Fruit fly (Drosophila melanogaster) whole organism, embryonic: ENCODE data around the gene Obp19b.
A peak's percentile ranks its signal among the peaks of the same experiment; 100 is the strongest.

Source experiments
- ATbp ChIP-seq: fragments of 200-800 bp; sonication (Bioruptor generic); optimal IDR thresholded peaks from 2 replicates; lab custom pipeline; 2017; ENCODE audit warnings: missing biosample characterization, mild to moderate bottlenecking, missing genetic modification characterization, missing genetic modification reagents
- CG10321 ChIP-seq: fragments of 200-800 bp; sonication (Bioruptor generic); IDR thresholded peaks from 2 replicates; pipeline ENCODE4 v1.3.6; 2022; ENCODE audit warnings: missing biosample characterization, missing genetic modification characterization
- CG10654 ChIP-seq: fragments of 200-800 bp; sonication (Bioruptor generic); optimal IDR thresholded peaks from 2 replicates; lab custom pipeline; 2016; ENCODE audit warnings: missing biosample characterization, missing genetic modification characterization
- CG11085 ChIP-seq: fragments of 200-800 bp; sonication (Bioruptor generic); IDR thresholded peaks from 2 replicates; pipeline ENCODE4 v1.3.6; 2022; ENCODE audit warnings: missing biosample characterization, missing genetic modification characterization
- CG11398 ChIP-seq: fragments of 200-800 bp; sonication (Bioruptor generic); optimal IDR thresholded peaks from 2 replicates; lab custom pipeline; 2016; ENCODE audit warnings: missing biosample characterization, missing genetic modification characterization
- CG12155 ChIP-seq: fragments of 200-800 bp; sonication (Bioruptor generic); optimal IDR thresholded peaks from 3 replicates; lab custom pipeline; 2016; ENCODE audit warnings: missing biosample characterization, missing genetic modification characterization
- CG13296 ChIP-seq: fragments of 200-800 bp; sonication (Bioruptor generic); optimal IDR thresholded peaks from 3 replicates; lab custom pipeline; 2018; ENCODE audit warnings: missing biosample characterization, mild to moderate bottlenecking, missing genetic modification characterization
- CG13624 ChIP-seq: fragments of 200-800 bp; sonication (Bioruptor generic); optimal IDR thresholded peaks from 2 replicates; lab custom pipeline; 2016; ENCODE audit warnings: missing biosample characterization, missing genetic modification characterization
- CG13894 ChIP-seq: fragments of 200-800 bp; sonication (Bioruptor generic); optimal IDR thresholded peaks from 3 replicates; lab custom pipeline; 2018; ENCODE audit warnings: missing biosample characterization, mild to moderate bottlenecking, missing genetic modification characterization, moderate library complexity
- CG14050 ChIP-seq: fragments of 200-800 bp; sonication (Bioruptor generic); IDR thresholded peaks from 3 replicates; pipeline ENCODE4 v1.3.6; 2022; ENCODE audit warnings: missing biosample characterization, missing genetic modification characterization
- CG15696 ChIP-seq: fragments of 200-800 bp; sonication (Bioruptor generic); optimal IDR thresholded peaks from 2 replicates; lab custom pipeline; 2019; ENCODE audit warnings: missing biosample characterization, mild to moderate bottlenecking, missing genetic modification characterization, moderate library complexity
- CG16815 ChIP-seq: fragments of 200-800 bp; sonication (Bioruptor generic); optimal IDR thresholded peaks from 3 replicates; lab custom pipeline; 2017; ENCODE audit warnings: missing biosample characterization, mild to moderate bottlenecking, missing genetic modification characterization
- CG17361 ChIP-seq: fragments of 200-800 bp; sonication (Bioruptor generic); IDR thresholded peaks from 3 replicates; pipeline ENCODE4 v1.3.6; 2022; ENCODE audit warnings: missing biosample characterization, missing genetic modification characterization
- CG30020 ChIP-seq: fragments of 200-800 bp; optimal IDR thresholded peaks from 2 replicates; lab custom pipeline; 2019; ENCODE audit warnings: missing biosample characterization, mild to moderate bottlenecking, missing genetic modification characterization, moderate library complexity
- CG31224 ChIP-seq: fragments of 200-800 bp; sonication (Bioruptor generic); IDR thresholded peaks from 2 replicates; pipeline ENCODE4 v1.3.6; 2022; ENCODE audit warnings: missing biosample characterization, missing genetic modification characterization
- CG31388 ChIP-seq: fragments of 200-800 bp; sonication (Bioruptor generic); optimal IDR thresholded peaks from 2 replicates; lab custom pipeline; 2016; ENCODE audit warnings: missing biosample characterization, missing genetic modification characterization
- CG3163 ChIP-seq: fragments of 200-800 bp; sonication (Bioruptor generic); optimal IDR thresholded peaks from 3 replicates; lab custom pipeline; 2016; ENCODE audit warnings: missing biosample characterization, missing genetic modification characterization
- CG6689 ChIP-seq: fragments of 200-800 bp; sonication (Bioruptor generic); IDR thresholded peaks from 2 replicates; pipeline ENCODE4 v1.3.6; 2022; ENCODE audit warnings: missing biosample characterization, missing genetic modification characterization
- CG8388 ChIP-seq: fragments of 200-800 bp; sonication (Bioruptor generic); optimal IDR thresholded peaks from 2 replicates; lab custom pipeline; 2019; ENCODE audit warnings: missing biosample characterization, mild to moderate bottlenecking, missing genetic modification characterization, moderate library complexity
- Camta ChIP-seq: fragments of 200-800 bp; sonication (Bioruptor generic); optimal IDR thresholded peaks from 2 replicates; lab custom pipeline; 2016; ENCODE audit warnings: missing biosample characterization, missing genetic modification characterization
- D19A ChIP-seq: fragments of 200-800 bp; optimal IDR thresholded peaks from 3 replicates; lab custom pipeline; 2019; ENCODE audit warnings: missing biosample characterization, mild to moderate bottlenecking, missing genetic modification characterization, moderate library complexity
- Dek ChIP-seq: fragments of 200-800 bp; sonication (Bioruptor generic); optimal IDR thresholded peaks from 3 replicates; lab custom pipeline; 2019; ENCODE audit warnings: missing biosample characterization, mild to moderate bottlenecking, missing genetic modification characterization, moderate library complexity
- Dref ChIP-seq: fragments of 200-800 bp; sonication (Bioruptor generic); IDR thresholded peaks from 2 replicates; pipeline ENCODE4 v1.3.6; 2022; ENCODE audit warnings: missing biosample characterization, missing genetic modification characterization
- Ets97D ChIP-seq: fragments of 200-800 bp; sonication (Bioruptor generic); optimal IDR thresholded peaks from 3 replicates; lab custom pipeline; 2016; ENCODE audit warnings: missing biosample characterization, missing genetic modification characterization
- Fer3 ChIP-seq: fragments of 200-800 bp; sonication (Bioruptor generic); optimal IDR thresholded peaks from 2 replicates; lab custom pipeline; 2018; ENCODE audit warnings: missing biosample characterization, mild to moderate bottlenecking, missing genetic modification characterization, moderate library complexity
- GATAe ChIP-seq: fragments of 200-800 bp; sonication (Bioruptor generic); conservative IDR thresholded peaks from 2 replicates; pipeline ENCODE4 v1.3.6; 2022; ENCODE audit warnings: missing biosample characterization, missing genetic modification characterization
- HLH3B ChIP-seq: fragments of 200-800 bp; sonication (Bioruptor generic); IDR thresholded peaks from 2 replicates; pipeline ENCODE4 v1.3.6; 2022; ENCODE audit warnings: missing biosample characterization, missing genetic modification characterization
- NC2β ChIP-seq: fragments of 200-800 bp; sonication (Bioruptor generic); optimal IDR thresholded peaks from 2 replicates; lab custom pipeline; 2016; ENCODE audit warnings: missing biosample characterization, missing genetic modification characterization
- NfI ChIP-seq: fragments of 200-800 bp; sonication (Bioruptor generic); optimal IDR thresholded peaks from 3 replicates; lab custom pipeline; 2018; ENCODE audit warnings: missing biosample characterization, mild to moderate bottlenecking, missing genetic modification characterization, moderate library complexity
- Sry-δ ChIP-seq: fragments of 200-800 bp; sonication (Bioruptor generic); optimal IDR thresholded peaks from 2 replicates; lab custom pipeline; 2016; ENCODE audit warnings: missing biosample characterization, missing genetic modification characterization
- Vsx1 ChIP-seq: fragments of 200-800 bp; sonication (Bioruptor generic); optimal IDR thresholded peaks from 2 replicates; lab custom pipeline; 2017; ENCODE audit warnings: missing biosample characterization, mild to moderate bottlenecking, missing genetic modification characterization, missing genetic modification reagents
- amos ChIP-seq: fragments of 200-800 bp; sonication (Bioruptor generic); IDR thresholded peaks from 2 replicates; pipeline ENCODE4 v1.3.6; 2022; ENCODE audit warnings: missing biosample characterization, missing genetic modification characterization; ENCODE audit not compliant: partially characterized antibody
- ase ChIP-seq: fragments of 200-800 bp; sonication (Bioruptor generic); IDR thresholded peaks from 3 replicates; pipeline ENCODE4 v1.3.6; 2022; ENCODE audit warnings: missing biosample characterization, missing genetic modification characterization
- chn ChIP-seq: fragments of 200-800 bp; sonication (Bioruptor generic); optimal IDR thresholded peaks from 2 replicates; lab custom pipeline; 2016; ENCODE audit warnings: missing biosample characterization, missing genetic modification characterization
- dan ChIP-seq: fragments of 200-800 bp; sonication (Bioruptor generic); IDR thresholded peaks from 2 replicates; pipeline ENCODE4 v1.3.6; 2022; ENCODE audit warnings: missing biosample characterization, missing genetic modification characterization
- danr ChIP-seq: fragments of 200-800 bp; sonication (Bioruptor generic); IDR thresholded peaks from 2 replicates; pipeline ENCODE4 v1.3.6; 2022; ENCODE audit warnings: missing biosample characterization, missing genetic modification characterization
- disco-r ChIP-seq: fragments of 200-800 bp; sonication (Bioruptor generic); optimal IDR thresholded peaks from 2 replicates; lab custom pipeline; 2016; ENCODE audit warnings: missing biosample characterization, missing genetic modification characterization
- ftz-f1 ChIP-seq: fragments of 200-800 bp; sonication (Bioruptor generic); optimal IDR thresholded peaks from 2 replicates; lab custom pipeline; 2016; ENCODE audit warnings: missing biosample characterization, missing genetic modification characterization
- lmd ChIP-seq: fragments of 200-800 bp; sonication (Bioruptor generic); IDR thresholded peaks from 2 replicates; pipeline ENCODE4 v1.3.6; 2022; ENCODE audit warnings: missing biosample characterization, missing genetic modification characterization
- mam ChIP-seq: fragments of 200-800 bp; sonication (Bioruptor generic); optimal IDR thresholded peaks from 3 replicates; lab custom pipeline; 2016; ENCODE audit warnings: missing biosample characterization, missing genetic modification characterization
- pzg ChIP-seq: fragments of 200-800 bp; sonication (Bioruptor generic); optimal IDR thresholded peaks from 3 replicates; lab custom pipeline; 2018; ENCODE audit warnings: missing biosample characterization, mild to moderate bottlenecking, missing genetic modification characterization, moderate library complexity
- row ChIP-seq: fragments of 200-800 bp; sonication (Bioruptor generic); IDR thresholded peaks from 3 replicates; pipeline ENCODE4 v1.3.6; 2022; ENCODE audit warnings: missing biosample characterization, missing genetic modification characterization
- sd ChIP-seq: fragments of 200-800 bp; sonication (Bioruptor generic); optimal IDR thresholded peaks from 3 replicates; lab custom pipeline; 2018; ENCODE audit warnings: missing biosample characterization, mild to moderate bottlenecking, missing genetic modification characterization, moderate library complexity
- sim ChIP-seq: fragments of 200-800 bp; sonication (Bioruptor generic); IDR thresholded peaks from 2 replicates; pipeline ENCODE4 v1.3.6; 2022; ENCODE audit warnings: missing biosample characterization, missing genetic modification characterization
- sima ChIP-seq: fragments of 200-800 bp; sonication (Bioruptor generic); optimal IDR thresholded peaks from 2 replicates; lab custom pipeline; 2016; ENCODE audit warnings: missing biosample characterization, missing genetic modification characterization
- sr ChIP-seq: fragments of 200-800 bp; sonication (Bioruptor generic); IDR thresholded peaks from 3 replicates; pipeline ENCODE4 v1.3.6; 2022; ENCODE audit warnings: missing biosample characterization, missing genetic modification characterization
- stwl ChIP-seq: fragments of 200-800 bp; sonication (Bioruptor generic); optimal IDR thresholded peaks from 3 replicates; lab custom pipeline; 2018; ENCODE audit warnings: missing biosample characterization, mild to moderate bottlenecking, missing genetic modification characterization, moderate library complexity
- tio ChIP-seq: fragments of 200-800 bp; sonication (Bioruptor generic); optimal IDR thresholded peaks from 2 replicates; lab custom pipeline; 2017; ENCODE audit warnings: missing biosample characterization, missing genetic modification characterization, inconsistent platforms
- trem ChIP-seq: fragments of 200-800 bp; optimal IDR thresholded peaks from 3 replicates; lab custom pipeline; 2019; ENCODE audit warnings: missing biosample characterization, mild to moderate bottlenecking, missing genetic modification characterization, moderate library complexity
- usp ChIP-seq: fragments of >200 bp; optimal IDR thresholded peaks from 2 replicates; lab custom pipeline; 2017; ENCODE audit warnings: missing biosample characterization, missing genetic modification characterization
- yki ChIP-seq: fragments of >200 bp; optimal IDR thresholded peaks from 3 replicates; lab custom pipeline; 2018

Obp19b gene

DNA sequence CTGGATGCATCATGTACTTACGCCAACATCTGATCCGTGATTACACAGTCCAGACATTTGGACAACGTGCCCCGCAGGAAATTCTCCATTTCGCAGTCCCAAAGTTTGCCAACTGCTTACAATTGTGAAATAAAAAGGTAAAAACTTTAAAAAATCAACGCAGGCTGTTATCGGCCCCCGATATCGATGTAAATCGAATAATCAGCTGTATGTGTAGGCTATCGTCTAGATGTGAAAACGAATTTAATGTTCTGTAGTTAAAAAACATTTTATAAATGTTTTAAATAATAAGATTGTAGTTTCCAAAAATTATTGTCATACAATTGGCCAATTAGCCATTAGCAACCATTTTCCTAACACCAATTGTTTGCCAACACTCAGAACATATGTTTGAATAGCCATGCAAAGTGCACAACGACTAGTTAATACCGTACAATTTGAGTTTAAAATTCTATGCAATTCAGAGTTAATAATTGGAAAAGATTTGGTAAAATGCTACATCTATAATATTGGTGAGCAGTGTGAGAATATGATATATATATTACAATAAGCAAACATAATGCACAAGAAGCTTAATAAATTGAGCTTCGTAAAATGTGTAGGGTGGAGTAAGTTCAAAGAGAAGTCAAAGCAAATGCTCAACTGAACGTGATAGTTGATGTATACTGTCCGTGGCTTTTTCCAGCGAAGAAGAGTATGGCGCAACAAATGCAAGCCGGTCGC is 13.1 kb downstream of the Obp19b start, which contains the start of the genes CG11710 and mal (continued):
- TF ChIP-seq mam (GFP tag; lab: Kevin White, UChicago) (peak; percentile 74), CG16815 (no peak), Ets97D (peak; percentile 44), chn (peak; percentile 61), disco-r (no peak), ftz-f1 (GFP tag; lab: Kevin White, UChicago) (no peak), sima (no peak), lmd (GFP tag; lab: Robert Waterston, UW) (peak; percentile 86), CG8388 (GFP tag; lab: Kevin White, UChicago) (peak; percentile 52), sr (GFP tag; lab: Robert Waterston, UW) (no peak), CG13624 (peak; percentile 88), CG12155 (GFP tag; lab: Kevin White, UChicago) (peak; percentile 67), CG31388 (GFP tag; lab: Kevin White, UChicago) (peak; percentile 52), amos (GFP tag; lab: Robert Waterston, UW) (no peak; the same call in 1 of the 2 replicates), ATbp (no peak), tio (GFP tag; lab: Kevin White, UChicago) (no peak), Vsx1 (no peak), sd (tag; lab: Kevin White, UChicago) (no peak), HLH3B (GFP tag; lab: Robert Waterston, UW) (peak; percentile 77), pzg (GFP tag; lab: Kevin White, UChicago) (peak; percentile 22), CG3163 (GFP tag; lab: Kevin White, UChicago) (peak; percentile 8), CG11398 (peak; percentile 38), Dref (GFP tag; lab: Robert Waterston, UW) (peak; percentile 61), usp (GFP tag; lab: Kevin White, UChicago) (no peak), CG30020 (tag; lab: Kevin White, UChicago) (peak; percentile 47), Camta (GFP tag; lab: Kevin White, UChicago) (peak; percentile 67), CG11085 (GFP tag; lab: Robert Waterston, UW) (peak; percentile 57; the same call in 1 of the 2 replicates), sim (GFP tag; lab: Robert Waterston, UW) (no peak), stwl (tag; lab: Kevin White, UChicago) (peak; percentile 21), Sry-δ (peak; percentile 36), CG10654 (GFP tag; lab: Kevin White, UChicago) (peak; percentile 72), row (peak; percentile 95), danr (peak; percentile 44; the same call in 1 of the 2 replicates), CG13894 (tag; lab: Kevin White, UChicago) (peak; percentile 83), Fer3 (tag; lab: Kevin White, UChicago) (peak; percentile 84), CG14050 (GFP tag; lab: Robert Waterston, UW) (peak; percentile 54; the same call in 2 of the 3 replicates), trem (peak; percentile 60), CG17361 (GFP tag; lab: Robert Waterston, UW) (peak; percentile 93), D19A (tag; lab: Kevin White, UChicago) (peak; percentile 99), CG15696 (tag; lab: Kevin White, UChicago) (peak; percentile 68), ase (GFP tag; lab: Robert Waterston, UW) (no peak), NC2β (GFP tag; lab: Kevin White, UChicago) (peak; percentile 38), CG10321 (GFP tag; lab: Robert Waterston, UW) (no peak), yki (lab: Kevin White, UChicago) (no peak), CG31224 (GFP tag; lab: Robert Waterston, UW) (peak; percentile 73), CG6689 (GFP tag; lab: Robert Waterston, UW) (peak; percentile 79), CG13296 (peak; percentile 86), dan (no peak), NfI (GFP tag; lab: Kevin White, UChicago) (peak; percentile 76), Dek (tag; lab: Kevin White, UChicago) (peak; percentile 65), GATAe (GFP tag; lab: Robert Waterston, UW) (no peak)
